Comparison of ENCODE assay signal across 3 fruit fly cellular contexts in the genomic region with DNA sequence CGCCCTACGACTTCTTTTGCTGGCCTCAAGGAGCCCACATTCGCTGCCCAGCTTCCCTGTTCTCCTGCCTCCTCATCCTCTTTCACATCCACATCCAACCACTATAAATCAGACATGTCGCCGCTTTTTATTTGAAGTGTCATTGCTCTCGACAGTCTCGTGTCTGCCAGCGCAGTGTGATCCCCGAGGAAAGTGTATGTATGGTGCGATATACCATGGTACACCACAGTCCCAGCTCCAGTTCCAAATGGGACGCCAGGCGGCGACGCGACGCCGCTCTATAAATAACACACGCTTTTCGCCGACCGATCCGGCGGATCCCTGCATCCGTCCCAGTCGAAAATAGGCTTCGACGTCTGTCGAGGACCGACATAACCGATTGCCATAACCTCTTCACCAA.
A peak's percentile ranks its signal among the peaks of the same experiment; 100 is the strongest.
TF ChIP-seq lines count a peak whose summit lies in the region.

No protein-coding gene starts in this region.

- no peak for TF ChIP-seq CTCF in whole organism, embryonic (GFP tag; optimal IDR thresholded peaks at IDR 0.05; lab: Kevin White, UChicago)

TF ChIP-seq in whole organism, embryonic, 481 proteins besides CTCF, POLR2A, EP300 and RAD21:
- TF ChIP-seq Med (GFP tag; lab: Kevin White, UChicago), result peak; percentile 12
- TF ChIP-seq Ets65A (GFP tag; lab: Kevin White, UChicago), result peak; percentile 63
- TF ChIP-seq Tbp (GFP tag; optimal IDR thresholded peaks at IDR 0.05; lab: Kevin White, UChicago), result no peak
- TF ChIP-seq CG18599 (GFP tag; optimal IDR thresholded peaks at IDR 0.05; lab: Kevin White, UChicago), result no peak
- peak; percentile 67 for TF ChIP-seq D19A (tag; optimal IDR thresholded peaks at IDR 0.05; lab: Kevin White, UChicago)
- peak; percentile 71; the same call in 1 of the 3 replicates for TF ChIP-seq CG2199 (GFP tag; IDR thresholded peaks at IDR 0.05; lab: Robert Waterston, UW)
- no peak for TF ChIP-seq CG15514 (GFP tag; optimal IDR thresholded peaks at IDR 0.05; lab: Kevin White, UChicago)
- no peak for TF ChIP-seq Lpt (GFP tag; optimal IDR thresholded peaks at IDR 0.05; lab: Kevin White, UChicago)

TF ChIP-seq in whole organism, prepupa, 60 proteins besides CTCF, POLR2A, EP300 and RAD21:
- TF ChIP-seq CG1621 (tag; optimal IDR thresholded peaks at IDR 0.05; lab: Kevin White, UChicago) (peak; percentile 0), CG4318 (GFP tag; optimal IDR thresholded peaks at IDR 0.05; lab: Kevin White, UChicago) (no peak), dac (GFP tag; optimal IDR thresholded peaks at IDR 0.05; lab: Kevin White, UChicago) (no peak)

TF ChIP-seq in whole organism, pupa, 21 proteins besides CTCF, POLR2A, EP300 and RAD21:
- TF ChIP-seq CG13204 (GFP tag; optimal IDR thresholded peaks at IDR 0.05; lab: Kevin White, UChicago) (no peak), fd96Ca (GFP tag; IDR thresholded peaks at IDR 0.05; lab: Robert Waterston, UW) (no peak), EcR (GFP tag; optimal IDR thresholded peaks at IDR 0.05; lab: Kevin White, UChicago) (peak; percentile 83)
